Fruit fly (Drosophila melanogaster) whole organism, adult: Measurements from ENCODE around the gene pav.

Source experiments
- CG11617 ChIP-seq: fragments of 200-800 bp; sonication (Bioruptor generic); optimal IDR thresholded peaks from 2 replicates; lab custom pipeline; 2017; ENCODE audit warnings: mild to moderate bottlenecking, missing biosample characterization, missing genetic modification reagents, missing genetic modification characterization
- CG14711 ChIP-seq: fragments of 200-800 bp; sonication (Bioruptor generic); optimal IDR thresholded peaks from 2 replicates; lab custom pipeline; 2018; ENCODE audit warnings: missing biosample characterization, mild to moderate bottlenecking, missing genetic modification characterization, moderate library complexity
- Crg-1 ChIP-seq: fragments of 200-800 bp; sonication (Bioruptor generic); optimal IDR thresholded peaks from 2 replicates; lab custom pipeline; 2016; ENCODE audit warnings: missing biosample characterization, missing genetic modification characterization
- cnc ChIP-seq, 2 experiments: fragments of >200 bp; optimal IDR thresholded peaks; 2 replicates each; lab custom pipeline; 2017
- kay ChIP-seq: fragments of 200-800 bp; sonication (Bioruptor generic); peaks from one replicate; lab custom pipeline; 2016; ENCODE audit warnings: missing biosample characterization, missing genetic modification characterization, borderline replicate concordance
- ovo ChIP-seq: fragments of 200-800 bp; sonication (Bioruptor generic); optimal IDR thresholded peaks from 2 replicates; lab custom pipeline; 2016; ENCODE audit warnings: missing biosample characterization, missing genetic modification characterization
- pad ChIP-seq: fragments of 200-800 bp; sonication (Bioruptor generic); optimal IDR thresholded peaks from 3 replicates; lab custom pipeline; 2017; ENCODE audit warnings: missing biosample characterization, missing genetic modification characterization, mild to moderate bottlenecking, moderate library complexity, missing genetic modification reagents
- tj ChIP-seq: fragments of 200-800 bp; sonication (Bioruptor generic); optimal IDR thresholded peaks from 3 replicates; lab custom pipeline; 2017; ENCODE audit warnings: missing biosample characterization, mild to moderate bottlenecking, missing genetic modification characterization, moderate library complexity

DNA sequence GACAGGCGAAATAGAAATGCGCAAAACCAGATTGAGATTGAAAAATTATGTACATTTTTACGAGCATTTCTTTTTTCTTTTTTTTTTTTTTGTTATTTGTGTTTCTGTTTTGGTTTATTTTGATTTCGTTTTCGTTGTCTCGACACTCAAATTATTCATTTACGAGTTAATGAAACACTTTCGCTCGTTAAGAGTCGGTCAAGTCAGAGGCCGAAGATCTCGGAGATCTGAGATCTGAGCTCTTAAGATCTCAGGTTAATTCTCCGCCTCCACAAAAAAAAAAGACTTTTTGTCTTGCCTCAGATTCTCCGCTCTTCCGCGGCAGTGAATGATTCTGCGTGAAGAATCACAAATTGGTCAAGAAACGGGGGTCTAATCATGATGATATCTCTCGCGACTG lies 23.3 kb downstream of the pav start:
- TF ChIP-seq kay (no peak), Crg-1 (GFP tag; lab: Kevin White, UChicago) (no peak), ovo (GFP tag; lab: Kevin White, UChicago) (no peak), tj (no peak), CG11617 (no peak), CG14711 (tag; lab: Kevin White, UChicago) (no peak), cnc (optimal IDR thresholded peaks at IDR 0.05; lab: Kevin White, UChicago) (no peak), pad (GFP tag; lab: Kevin White, UChicago) (no peak)
